Worm (Caenorhabditis elegans) whole organism, L3 larva: Measurements from ENCODE around the gene C25H3.11.

ENCODE experiments used
- R02D3.7 ChIP-seq: fragments of 150-350 bp; optimal IDR thresholded peaks from 2 replicates; lab custom pipeline; 2014; ENCODE audit warnings: missing biosample characterization, missing genetic modification characterization
- ZK546.5 ChIP-seq: sonication (generic microtip); optimal IDR thresholded peaks from 2 replicates; lab custom pipeline; 2017; ENCODE audit warnings: missing biosample characterization, missing genetic modification characterization
- aly-2 ChIP-seq: fragments of 150-350 bp; optimal IDR thresholded peaks from 2 replicates; lab custom pipeline; 2014; ENCODE audit warnings: missing biosample characterization, missing genetic modification characterization
- ama-1 ChIP-seq: fragments of 150-350 bp; optimal IDR thresholded peaks from 2 replicates; lab custom pipeline; 2018
- ceh-16 ChIP-seq: sonication (generic microtip); optimal IDR thresholded peaks from 2 replicates; lab custom pipeline; 2017; ENCODE audit warnings: missing biosample characterization, missing genetic modification characterization
- ceh-28 ChIP-seq: fragments of 150-350 bp; optimal IDR thresholded peaks from 2 replicates; lab custom pipeline; 2014; ENCODE audit warnings: missing biosample characterization, missing genetic modification reagents, missing genetic modification characterization
- ceh-82 ChIP-seq: fragments of 150-350 bp; optimal IDR thresholded peaks from 2 replicates; lab custom pipeline; 2014; ENCODE audit warnings: missing biosample characterization, missing genetic modification characterization
- ceh-9 ChIP-seq: sonication (generic microtip); optimal IDR thresholded peaks from 2 replicates; lab custom pipeline; 2018; ENCODE audit warnings: missing biosample characterization, missing genetic modification characterization
- daf-12 ChIP-seq: fragments of 150-350 bp; optimal IDR thresholded peaks from 2 replicates; lab custom pipeline; 2014; ENCODE audit warnings: missing biosample characterization, missing genetic modification reagents, missing genetic modification characterization
- egl-27 ChIP-seq: sonication (generic microtip); optimal IDR thresholded peaks from 4 replicates; lab custom pipeline; 2017; ENCODE audit warnings: missing biosample characterization, missing genetic modification reagents, missing genetic modification characterization
- egl-5 ChIP-seq: fragments of 150-350 bp; optimal IDR thresholded peaks from 2 replicates; lab custom pipeline; 2017; ENCODE audit warnings: missing biosample characterization, missing genetic modification reagents, missing genetic modification characterization, inconsistent platforms
- elt-1 ChIP-seq: fragments of 150-350 bp; optimal IDR thresholded peaks from 2 replicates; lab custom pipeline; 2014; ENCODE audit warnings: missing biosample characterization, missing genetic modification characterization
- elt-2 ChIP-seq: sonication (generic microtip); optimal IDR thresholded peaks from 2 replicates; lab custom pipeline; 2016; ENCODE audit warnings: missing genetic modification reagents, mild to moderate bottlenecking, missing genetic modification characterization, missing compliant biosample characterization
- elt-3 ChIP-seq, 3 experiments: fragments of 150-350 bp in 1 of 3; sonication (generic microtip) in 2 of 3; optimal IDR thresholded peaks; 2 replicates in 2 of 3; 4 replicates in 1 of 3; lab custom pipeline; 2014 to 2017; ENCODE audit warnings: missing biosample characterization in 3 of 3, missing genetic modification characterization in 3 of 3
- eor-1 ChIP-seq, 2 experiments: fragments of 150-350 bp; optimal IDR thresholded peaks; 2 replicates each; lab custom pipeline; 2014 to 2018; ENCODE audit warnings: missing biosample characterization in 2 of 2, missing genetic modification characterization in 2 of 2
- fkh-10 ChIP-seq: sonication (generic microtip); optimal IDR thresholded peaks from 2 replicates; lab custom pipeline; 2017; ENCODE audit warnings: missing biosample characterization, missing genetic modification reagents, missing genetic modification characterization
- fkh-2 ChIP-seq: fragments of 150-350 bp; optimal IDR thresholded peaks from 2 replicates; lab custom pipeline; 2014; ENCODE audit warnings: missing biosample characterization, missing genetic modification reagents, missing genetic modification characterization
- fos-1 ChIP-seq: fragments of 150-350 bp; optimal IDR thresholded peaks from 2 replicates; lab custom pipeline; 2014; ENCODE audit warnings: missing biosample characterization, missing genetic modification characterization
- hmg-11 ChIP-seq: sonication (generic microtip); optimal IDR thresholded peaks from 2 replicates; lab custom pipeline; 2016; ENCODE audit warnings: missing genetic modification characterization, missing compliant biosample characterization
- jun-1 ChIP-seq: fragments of 150-350 bp; optimal IDR thresholded peaks from 2 replicates; lab custom pipeline; 2014; ENCODE audit warnings: missing biosample characterization, missing genetic modification reagents, missing genetic modification characterization
- lin-15B ChIP-seq: fragments of 150-350 bp; optimal IDR thresholded peaks from 2 replicates; lab custom pipeline; 2014; ENCODE audit warnings: missing biosample characterization, missing genetic modification characterization
- lin-39 ChIP-seq: fragments of 150-350 bp; optimal IDR thresholded peaks from 2 replicates; lab custom pipeline; 2018; ENCODE audit warnings: missing biosample characterization, missing genetic modification reagents, missing genetic modification characterization
- lsy-12 ChIP-seq: sonication (generic microtip); optimal IDR thresholded peaks from 2 replicates; lab custom pipeline; 2016; ENCODE audit warnings: mild to moderate bottlenecking, missing genetic modification characterization, missing compliant biosample characterization
- mdl-1 ChIP-seq: fragments of 150-350 bp; optimal IDR thresholded peaks from 2 replicates; lab custom pipeline; 2014; ENCODE audit warnings: missing biosample characterization, missing genetic modification characterization
- mml-1 ChIP-seq: fragments of 150-350 bp; sonication (generic microtip); optimal IDR thresholded peaks from 3 replicates; lab custom pipeline; 2014; ENCODE audit warnings: missing biosample characterization, missing genetic modification characterization
- nfya-1 ChIP-seq: sonication (generic microtip); optimal IDR thresholded peaks from 2 replicates; lab custom pipeline; 2017; ENCODE audit warnings: missing genetic modification characterization, mild to moderate bottlenecking, missing compliant biosample characterization, antibody characterized with exemption, moderate library complexity; ENCODE audit not compliant: insufficient read depth
- nhr-11 ChIP-seq: fragments of 150-350 bp; optimal IDR thresholded peaks from 2 replicates; lab custom pipeline; 2014; ENCODE audit warnings: missing biosample characterization, missing genetic modification characterization
- nhr-12 ChIP-seq: fragments of 150-350 bp; optimal IDR thresholded peaks from 2 replicates; lab custom pipeline; 2014; ENCODE audit warnings: missing biosample characterization, missing genetic modification characterization
- nhr-23 ChIP-seq: fragments of 150-350 bp; optimal IDR thresholded peaks from 2 replicates; lab custom pipeline; 2014; ENCODE audit warnings: missing biosample characterization, missing genetic modification reagents, missing genetic modification characterization
- nhr-237 ChIP-seq: fragments of 150-350 bp; optimal IDR thresholded peaks from 2 replicates; lab custom pipeline; 2014; ENCODE audit warnings: missing biosample characterization, missing genetic modification characterization
- nhr-25 ChIP-seq: sonication (generic microtip); optimal IDR thresholded peaks from 2 replicates; lab custom pipeline; 2017; ENCODE audit warnings: missing biosample characterization, missing genetic modification characterization
- nhr-28 ChIP-seq: fragments of 150-350 bp; optimal IDR thresholded peaks from 2 replicates; lab custom pipeline; 2014; ENCODE audit warnings: missing biosample characterization, missing genetic modification characterization
- nhr-43 ChIP-seq: sonication (generic microtip); optimal IDR thresholded peaks from 2 replicates; lab custom pipeline; 2016; ENCODE audit warnings: mild to moderate bottlenecking, missing genetic modification characterization, missing compliant biosample characterization; ENCODE audit not compliant: poor library complexity, severe bottlenecking
- nhr-67 ChIP-seq: fragments of 150-350 bp; optimal IDR thresholded peaks from 2 replicates; lab custom pipeline; 2014; ENCODE audit warnings: missing biosample characterization, missing genetic modification characterization
- nhr-76 ChIP-seq: fragments of 150-350 bp; sonication (generic microtip); optimal IDR thresholded peaks from 5 replicates; lab custom pipeline; 2014; ENCODE audit warnings: missing biosample characterization, missing genetic modification characterization
- nhr-77 ChIP-seq: fragments of 150-350 bp; optimal IDR thresholded peaks from 2 replicates; lab custom pipeline; 2014; ENCODE audit warnings: missing biosample characterization, missing genetic modification characterization
- pha-4 ChIP-seq: fragments of 150-350 bp; optimal IDR thresholded peaks from 2 replicates; lab custom pipeline; 2014; ENCODE audit warnings: missing biosample characterization, missing genetic modification reagents, missing genetic modification characterization
- pqm-1 ChIP-seq: fragments of 150-350 bp; optimal IDR thresholded peaks from 2 replicates; lab custom pipeline; 2017; ENCODE audit warnings: missing biosample characterization, missing genetic modification characterization, inconsistent platforms
- sea-2 ChIP-seq: fragments of 150-350 bp; sonication (generic microtip); optimal IDR thresholded peaks from 4 replicates; lab custom pipeline; 2014; ENCODE audit warnings: missing biosample characterization, missing genetic modification reagents, missing genetic modification characterization
- skn-1 ChIP-seq: fragments of 150-350 bp; optimal IDR thresholded peaks from 2 replicates; lab custom pipeline; 2014; ENCODE audit warnings: missing biosample characterization, missing genetic modification characterization
- snpc-4 ChIP-seq: fragments of 150-350 bp; optimal IDR thresholded peaks from 2 replicates; lab custom pipeline; 2014; ENCODE audit warnings: missing biosample characterization, missing genetic modification characterization
- tbx-2 ChIP-seq: sonication (generic microtip); optimal IDR thresholded peaks from 2 replicates; lab custom pipeline; 2016; ENCODE audit warnings: mild to moderate bottlenecking, missing genetic modification characterization, missing compliant biosample characterization
- unc-39 ChIP-seq: sonication (generic microtip); optimal IDR thresholded peaks from 4 replicates; lab custom pipeline; 2017; ENCODE audit warnings: missing biosample characterization, missing genetic modification characterization
- unc-62 ChIP-seq: fragments of 150-350 bp; sonication (generic microtip); optimal IDR thresholded peaks from 4 replicates; lab custom pipeline; 2014; ENCODE audit warnings: missing biosample characterization, missing genetic modification reagents, missing genetic modification characterization
- zag-1 ChIP-seq: fragments of 150-350 bp; optimal IDR thresholded peaks from 2 replicates; lab custom pipeline; 2014; ENCODE audit warnings: missing biosample characterization, missing genetic modification characterization
- ztf-11 ChIP-seq: fragments of 150-350 bp; optimal IDR thresholded peaks from 2 replicates; lab custom pipeline; 2014; ENCODE audit warnings: missing biosample characterization, missing genetic modification characterization
- ztf-4 ChIP-seq: fragments of 150-350 bp; optimal IDR thresholded peaks from 2 replicates; lab custom pipeline; 2014; ENCODE audit warnings: missing biosample characterization, missing genetic modification characterization

The C25H3.11 gene

ce11 chrII:5714807-5715206 is 26.0 kb upstream of the C25H3.11 start, which contains the start of the genes tiar-1 and lelo-4:
tiar-1 (minus strand) TSS chrII:5714823.
lelo-4 (plus strand) TSS chrII:5714924.
- TF ChIP-seq elt-2 (tag; lab: Kevin White, UChicago) (peak; percentile 76), fkh-2 (no peak), lin-15B (tag; lab: Kevin White, UChicago) (peak; percentile 86), ZK546.5 (tag; lab: Kevin White, UChicago) (peak; percentile 61), mml-1 (no peak), ceh-9 (tag; lab: Kevin White, UChicago) (no peak), pqm-1 (no peak), mdl-1 (no peak), unc-62 (no peak), sea-2 (GFP tag; lab: Kevin White, UChicago) (no peak), nhr-43 (tag; lab: Kevin White, UChicago) (peak; percentile 26), nfya-1 (tag; lab: Kevin White, UChicago) (peak; percentile 78), ama-1 (peak; percentile 61), fkh-10 (GFP tag; lab: Kevin White, UChicago) (no peak), ceh-82 (tag; lab: Kevin White, UChicago) (no peak), egl-27 (tag; lab: Kevin White, UChicago) (no peak), zag-1 (tag; lab: Kevin White, UChicago) (no peak), pha-4 (tag; lab: Kevin White, UChicago) (peak; percentile 78), skn-1 (tag; lab: Kevin White, UChicago) (peak; percentile 12), nhr-25 (peak; percentile 76), lin-39 (peak; percentile 48), aly-2 (tag; lab: Kevin White, UChicago) (no peak), nhr-237 (tag; lab: Kevin White, UChicago) (no peak), ceh-28 (tag; lab: Kevin White, UChicago) (no peak), nhr-12 (no peak), elt-1 (tag; lab: Kevin White, UChicago) (no peak), tbx-2 (tag; lab: Kevin White, UChicago) (no peak), ceh-16 (tag; lab: Kevin White, UChicago) (no peak), jun-1 (tag; lab: Kevin White, UChicago) (no peak), nhr-77 (no peak), nhr-28 (tag; lab: Kevin White, UChicago) (no peak), nhr-67 (tag; lab: Kevin White, UChicago) (no peak), elt-3 (tag; optimal IDR thresholded peaks at IDR 0.05; lab: Kevin White, UChicago) (no peak), snpc-4 (tag; lab: Kevin White, UChicago) (peak; percentile 84), R02D3.7 (tag; lab: Kevin White, UChicago) (no peak), hmg-11 (peak; percentile 47), daf-12 (tag; lab: Kevin White, UChicago) (no peak), lsy-12 (tag; lab: Kevin White, UChicago) (no peak), nhr-11 (tag; lab: Kevin White, UChicago) (no peak), ztf-11 (no peak), ztf-4 (tag; lab: Kevin White, UChicago) (no peak), egl-5 (tag; lab: Kevin White, UChicago) (no peak), fos-1 (tag; lab: Kevin White, UChicago) (no peak), eor-1 (tag; optimal IDR thresholded peaks at IDR 0.05; lab: Kevin White, UChicago) (no peak), nhr-76 (no peak), unc-39 (tag; lab: Kevin White, UChicago) (no peak), nhr-23 (tag; lab: Kevin White, UChicago) (peak; percentile 66)
